Fruit fly (Drosophila melanogaster) whole organism, embryonic: ENCODE measurements around the gene mRpL51.

Source experiments
- CG10321 ChIP-seq: fragments of 200-800 bp; sonication (Bioruptor generic); IDR thresholded peaks from 2 replicates; pipeline ENCODE4 v1.3.6; 2022; ENCODE audit warnings: missing biosample characterization, missing genetic modification characterization
- CG10543 ChIP-seq: fragments of 200-800 bp; sonication (Bioruptor generic); optimal IDR thresholded peaks from 3 replicates; lab custom pipeline; 2017; ENCODE audit warnings: missing biosample characterization, mild to moderate bottlenecking, missing genetic modification characterization, moderate library complexity
- CG13123 ChIP-seq: fragments of 200-800 bp; sonication (Bioruptor generic); optimal IDR thresholded peaks from 2 replicates; lab custom pipeline; 2016; ENCODE audit warnings: missing biosample characterization, missing genetic modification characterization
- CG15269 ChIP-seq: fragments of 200-800 bp; sonication (Bioruptor generic); optimal IDR thresholded peaks from 2 replicates; lab custom pipeline; 2018; ENCODE audit warnings: missing biosample characterization, mild to moderate bottlenecking, missing genetic modification characterization, moderate library complexity
- CG18764 ChIP-seq: fragments of 200-800 bp; sonication (Bioruptor generic); optimal IDR thresholded peaks from 3 replicates; lab custom pipeline; 2016; ENCODE audit warnings: missing biosample characterization, missing genetic modification characterization
- CG3281 ChIP-seq: fragments of 200-800 bp; sonication (Bioruptor generic); optimal IDR thresholded peaks from 3 replicates; lab custom pipeline; 2017; ENCODE audit warnings: missing biosample characterization, mild to moderate bottlenecking, missing genetic modification characterization
- CG34224 ChIP-seq: fragments of 200-800 bp; sonication (Bioruptor generic); IDR thresholded peaks from 3 replicates; pipeline ENCODE4 v1.3.6; 2022; ENCODE audit warnings: missing biosample characterization, missing genetic modification characterization; ENCODE audit not compliant: partially characterized antibody
- CG4854 ChIP-seq: fragments of 200-800 bp; sonication (Bioruptor generic); optimal IDR thresholded peaks from 2 replicates; lab custom pipeline; 2016; ENCODE audit warnings: missing biosample characterization, missing genetic modification characterization, inconsistent platforms
- CG6654 ChIP-seq: fragments of 200-800 bp; sonication (Bioruptor generic); optimal IDR thresholded peaks from 2 replicates; lab custom pipeline; 2017; ENCODE audit warnings: missing biosample characterization, mild to moderate bottlenecking, missing genetic modification characterization
- CG6813 ChIP-seq: fragments of 200-800 bp; sonication (Bioruptor generic); optimal IDR thresholded peaks from 2 replicates; lab custom pipeline; 2017; ENCODE audit warnings: missing biosample characterization, missing genetic modification characterization, mild to moderate bottlenecking, moderate library complexity, missing genetic modification reagents
- CG6854 ChIP-seq: fragments of 200-800 bp; sonication (Bioruptor generic); optimal IDR thresholded peaks from 3 replicates; lab custom pipeline; 2017; ENCODE audit warnings: missing biosample characterization, mild to moderate bottlenecking, missing genetic modification characterization
- CG8944 ChIP-seq: fragments of 200-800 bp; sonication (Bioruptor generic); optimal IDR thresholded peaks from 3 replicates; lab custom pipeline; 2016; ENCODE audit warnings: missing biosample characterization, missing genetic modification characterization
- CG9797 ChIP-seq: fragments of 200-800 bp; sonication (Bioruptor generic); optimal IDR thresholded peaks from 3 replicates; lab custom pipeline; 2018; ENCODE audit warnings: missing biosample characterization, mild to moderate bottlenecking, missing genetic modification characterization
- Ets97D ChIP-seq: fragments of 200-800 bp; sonication (Bioruptor generic); optimal IDR thresholded peaks from 3 replicates; lab custom pipeline; 2016; ENCODE audit warnings: missing biosample characterization, missing genetic modification characterization
- Fer1 ChIP-seq: fragments of 200-800 bp; sonication (Bioruptor generic); optimal IDR thresholded peaks from 2 replicates; lab custom pipeline; 2017; ENCODE audit warnings: missing biosample characterization, mild to moderate bottlenecking, missing genetic modification characterization
- Gsc ChIP-seq: fragments of 200-800 bp; sonication (Bioruptor generic); IDR thresholded peaks from 2 replicates; pipeline ENCODE4 v1.3.6; 2022; ENCODE audit warnings: missing biosample characterization, missing genetic modification characterization
- Hmx ChIP-seq: fragments of 200-800 bp; sonication (Bioruptor generic); optimal IDR thresholded peaks from 2 replicates; lab custom pipeline; 2016; ENCODE audit warnings: missing biosample characterization, missing genetic modification characterization
- Hr51 ChIP-seq, 2 experiments: fragments of 200-800 bp; sonication (Bioruptor generic); optimal IDR thresholded peaks; 2 replicates in 1 of 2; 3 replicates in 1 of 2; lab custom pipeline; 2016 to 2018; ENCODE audit warnings: missing biosample characterization in 2 of 2, missing genetic modification characterization in 2 of 2, mild to moderate bottlenecking in 1 of 2, moderate library complexity in 1 of 2
- MTF-1 ChIP-seq: fragments of 200-800 bp; sonication (Bioruptor generic); optimal IDR thresholded peaks from 2 replicates; lab custom pipeline; 2018; ENCODE audit warnings: missing biosample characterization, mild to moderate bottlenecking, missing genetic modification characterization, borderline replicate concordance
- Myb ChIP-seq: fragments of 200-800 bp; sonication (Bioruptor generic); optimal IDR thresholded peaks from 2 replicates; lab custom pipeline; 2016; ENCODE audit warnings: missing biosample characterization, missing genetic modification characterization
- Nf-YA ChIP-seq: fragments of 200-800 bp; sonication (Bioruptor generic); IDR thresholded peaks from 2 replicates; pipeline ENCODE4 v1.3.6; 2022; ENCODE audit warnings: missing biosample characterization, missing genetic modification characterization
- NfI ChIP-seq: fragments of 200-800 bp; sonication (Bioruptor generic); optimal IDR thresholded peaks from 3 replicates; lab custom pipeline; 2018; ENCODE audit warnings: missing biosample characterization, mild to moderate bottlenecking, missing genetic modification characterization, moderate library complexity
- bcd ChIP-seq: fragments of 200-800 bp; sonication (Bioruptor generic); optimal IDR thresholded peaks from 2 replicates; lab custom pipeline; 2017; ENCODE audit warnings: missing biosample characterization, mild to moderate bottlenecking, missing genetic modification characterization
- chm ChIP-seq: fragments of 200-800 bp; sonication (Bioruptor generic); IDR thresholded peaks from 2 replicates; pipeline ENCODE4 v1.3.6; 2022; ENCODE audit warnings: missing biosample characterization, missing genetic modification characterization
- chn ChIP-seq: fragments of 200-800 bp; sonication (Bioruptor generic); optimal IDR thresholded peaks from 2 replicates; lab custom pipeline; 2016; ENCODE audit warnings: missing biosample characterization, missing genetic modification characterization
- corto ChIP-seq: fragments of 200-800 bp; sonication (Bioruptor generic); optimal IDR thresholded peaks from 2 replicates; lab custom pipeline; 2016; ENCODE audit warnings: missing biosample characterization, mild to moderate bottlenecking, missing genetic modification characterization, moderate library complexity
- croc ChIP-seq: fragments of 200-800 bp; sonication (Bioruptor generic); conservative IDR thresholded peaks from 3 replicates; pipeline ENCODE4 v1.3.6; 2022; ENCODE audit warnings: missing biosample characterization, missing genetic modification characterization
- crol ChIP-seq: fragments of 200-800 bp; sonication (Bioruptor generic); IDR thresholded peaks from 2 replicates; pipeline ENCODE4 v1.3.6; 2022; ENCODE audit warnings: missing biosample characterization, missing genetic modification characterization
- ems ChIP-seq: fragments of 200-800 bp; sonication (Bioruptor generic); optimal IDR thresholded peaks from 3 replicates; lab custom pipeline; 2016; ENCODE audit warnings: missing biosample characterization, missing genetic modification characterization
- ewg ChIP-seq: fragments of 200-800 bp; sonication (Bioruptor generic); optimal IDR thresholded peaks from 3 replicates; lab custom pipeline; 2017; ENCODE audit warnings: mild to moderate bottlenecking, missing biosample characterization, missing genetic modification reagents, missing genetic modification characterization
- fru ChIP-seq: fragments of >200 bp; optimal IDR thresholded peaks from 2 replicates; lab custom pipeline; 2017
- gt ChIP-seq: fragments of 200-800 bp; sonication (Bioruptor generic); IDR thresholded peaks from 2 replicates; pipeline ENCODE4 v1.3.6; 2022; ENCODE audit warnings: missing biosample characterization, missing genetic modification characterization
- insv ChIP-seq, 2 experiments: fragments of 200-800 bp; sonication (Bioruptor generic); optimal IDR thresholded peaks; 3 replicates each; lab custom pipeline; 2016 to 2018; ENCODE audit warnings: missing biosample characterization in 2 of 2, missing genetic modification characterization in 2 of 2
- jigr1 ChIP-seq: fragments of 200-800 bp; sonication (Bioruptor generic); IDR thresholded peaks from 3 replicates; pipeline ENCODE4 v1.3.6; 2022; ENCODE audit warnings: missing biosample characterization, missing genetic modification characterization
- jing ChIP-seq: fragments of 200-800 bp; sonication (Bioruptor generic); optimal IDR thresholded peaks from 2 replicates; lab custom pipeline; 2018; ENCODE audit warnings: missing biosample characterization, mild to moderate bottlenecking, missing genetic modification characterization
- jumu ChIP-seq: fragments of 200-800 bp; sonication (Bioruptor generic); optimal IDR thresholded peaks from 3 replicates; lab custom pipeline; 2016; ENCODE audit warnings: missing biosample characterization, missing genetic modification characterization
- klu ChIP-seq: fragments of 200-800 bp; sonication (Bioruptor generic); IDR thresholded peaks from 2 replicates; pipeline ENCODE4 v1.3.6; 2022; ENCODE audit warnings: missing biosample characterization, missing genetic modification characterization
- knrl ChIP-seq: fragments of 200-800 bp; sonication (Bioruptor generic); IDR thresholded peaks from 3 replicates; pipeline ENCODE4 v1.3.6; 2022; ENCODE audit warnings: missing biosample characterization, missing genetic modification characterization; ENCODE audit not compliant: partially characterized antibody
- lilli ChIP-seq: fragments of 200-800 bp; sonication (Bioruptor generic); optimal IDR thresholded peaks from 3 replicates; lab custom pipeline; 2016; ENCODE audit warnings: missing biosample characterization, missing genetic modification characterization
- lola ChIP-seq, 3 experiments: fragments of >200 bp in 2 of 3; fragments of 200-800 bp in 1 of 3; sonication (Bioruptor generic) in 1 of 3; optimal IDR thresholded peaks; 2 replicates each; lab custom pipeline; 2017 to 2019; ENCODE audit warnings: missing biosample characterization in 3 of 3, missing genetic modification characterization in 3 of 3, mild to moderate bottlenecking in 1 of 3, moderate library complexity in 1 of 3
- p53 ChIP-seq: fragments of 200-800 bp; sonication (Bioruptor generic); optimal IDR thresholded peaks from 2 replicates; lab custom pipeline; 2016; ENCODE audit warnings: missing biosample characterization, missing genetic modification characterization
- pfk ChIP-seq: fragments of 200-800 bp; sonication (Bioruptor generic); optimal IDR thresholded peaks from 2 replicates; lab custom pipeline; 2018; ENCODE audit warnings: missing biosample characterization, mild to moderate bottlenecking, missing genetic modification characterization, moderate library complexity
- row ChIP-seq: fragments of 200-800 bp; sonication (Bioruptor generic); IDR thresholded peaks from 3 replicates; pipeline ENCODE4 v1.3.6; 2022; ENCODE audit warnings: missing biosample characterization, missing genetic modification characterization
- sob ChIP-seq: fragments of 200-800 bp; sonication (Bioruptor generic); IDR thresholded peaks from 2 replicates; pipeline ENCODE4 v1.3.6; 2022; ENCODE audit warnings: missing biosample characterization, missing genetic modification characterization
- stc ChIP-seq: fragments of 200-800 bp; sonication (Bioruptor generic); IDR thresholded peaks from 2 replicates; pipeline ENCODE4 v1.3.6; 2022; ENCODE audit warnings: missing biosample characterization, missing genetic modification characterization
- tap ChIP-seq: fragments of 200-800 bp; optimal IDR thresholded peaks from 3 replicates; lab custom pipeline; 2019; ENCODE audit warnings: missing biosample characterization, mild to moderate bottlenecking, missing genetic modification characterization, moderate library complexity
- tio ChIP-seq: fragments of 200-800 bp; sonication (Bioruptor generic); optimal IDR thresholded peaks from 2 replicates; lab custom pipeline; 2017; ENCODE audit warnings: missing biosample characterization, missing genetic modification characterization, inconsistent platforms
- unpg ChIP-seq: fragments of 200-800 bp; sonication (Bioruptor generic); optimal IDR thresholded peaks from 3 replicates; lab custom pipeline; 2018; ENCODE audit warnings: missing biosample characterization, mild to moderate bottlenecking, missing genetic modification characterization, moderate library complexity
- zen ChIP-seq: fragments of 200-800 bp; sonication (Bioruptor generic); optimal IDR thresholded peaks from 3 replicates; lab custom pipeline; 2018; ENCODE audit warnings: missing biosample characterization, mild to moderate bottlenecking, missing genetic modification characterization, moderate library complexity
- zfh1 ChIP-seq: fragments of 200-800 bp; sonication (Bioruptor generic); IDR thresholded peaks from 3 replicates; pipeline ENCODE4 v1.3.6; 2022; ENCODE audit warnings: missing biosample characterization, missing genetic modification characterization
- zfh2 ChIP-seq: fragments of 200-800 bp; sonication (Bioruptor generic); optimal IDR thresholded peaks from 2 replicates; lab custom pipeline; 2016; ENCODE audit warnings: missing biosample characterization, missing genetic modification characterization

The mRpL51 gene

dm6 chr2L:8514748-8515147, 2.4 kb downstream of the mRpL51 start, which contains the start of the genes CG13097 and PIG-U (continued):
- TF ChIP-seq fru (lab: Kevin White, UChicago) = no peak
- TF ChIP-seq ems = peak; percentile 88
- TF ChIP-seq insv (GFP tag; optimal IDR thresholded peaks at IDR 0.05; lab: Kevin White, UChicago) = peak in 1 of 2 experiments; percentile 13
- no peak for TF ChIP-seq unpg (GFP tag; lab: Kevin White, UChicago)
- peak; percentile 95 for TF ChIP-seq lilli
- TF ChIP-seq sob (GFP tag; lab: Robert Waterston, UW) = peak; percentile 94
- peak; percentile 81 for TF ChIP-seq CG4854 (GFP tag; lab: Kevin White, UChicago)
- TF ChIP-seq klu (GFP tag; lab: Robert Waterston, UW) = peak; percentile 67; the same call in 1 of the 2 replicates
- TF ChIP-seq zen (tag; lab: Kevin White, UChicago) = peak; percentile 78
- TF ChIP-seq Nf-YA = peak; percentile 68; the same call in 1 of the 2 replicates
- TF ChIP-seq gt (GFP tag; lab: Robert Waterston, UW) = no peak
- no peak for TF ChIP-seq crol (GFP tag; lab: Robert Waterston, UW)
- peak; percentile 68 for TF ChIP-seq tap (tag; lab: Kevin White, UChicago)
- no peak for TF ChIP-seq CG6854 (GFP tag; lab: Kevin White, UChicago)
- peak; percentile 78 for TF ChIP-seq Ets97D (GFP tag; lab: Kevin White, UChicago)
- peak; percentile 84 for TF ChIP-seq zfh1 (GFP tag; lab: Robert Waterston, UW)
- no peak for TF ChIP-seq tio (GFP tag; lab: Kevin White, UChicago)
- peak; percentile 97 for TF ChIP-seq CG34224 (GFP tag; lab: Robert Waterston, UW)
- peak; percentile 43 for TF ChIP-seq CG9797 (GFP tag; lab: Kevin White, UChicago)
- no peak for TF ChIP-seq CG15269 (tag; lab: Kevin White, UChicago)
- peak; percentile 70 for TF ChIP-seq NfI (GFP tag; lab: Kevin White, UChicago)
- peak; percentile 85 for TF ChIP-seq zfh2 (GFP tag; lab: Kevin White, UChicago)
- peak; percentile 22 for TF ChIP-seq jumu
- TF ChIP-seq corto (GFP tag; lab: Kevin White, UChicago) = peak; percentile 85
- peak; percentile 6 for TF ChIP-seq p53
- TF ChIP-seq knrl (GFP tag; lab: Robert Waterston, UW) = peak; percentile 95
- no peak for TF ChIP-seq Gsc (GFP tag; lab: Robert Waterston, UW)
- peak; percentile 88 for TF ChIP-seq chn
- peak; percentile 31 for TF ChIP-seq CG6654 (GFP tag; lab: Kevin White, UChicago)
- TF ChIP-seq chm (GFP tag; lab: Robert Waterston, UW) = peak; percentile 74
- TF ChIP-seq Myb = peak; percentile 68
- TF ChIP-seq jing (GFP tag; lab: Kevin White, UChicago) = no peak
- TF ChIP-seq CG10543 = peak; percentile 70
- TF ChIP-seq CG13123 = peak; percentile 63
- TF ChIP-seq jigr1 = no peak
- peak; percentile 8 for TF ChIP-seq pfk (GFP tag; lab: Kevin White, UChicago)
- peak; percentile 70 for TF ChIP-seq croc (GFP tag; lab: Robert Waterston, UW)
- peak; percentile 57 for TF ChIP-seq CG6813 (GFP tag; lab: Kevin White, UChicago)
- TF ChIP-seq ewg (GFP tag; lab: Kevin White, UChicago) = peak; percentile 34
- peak; percentile 77 for TF ChIP-seq CG3281 (GFP tag; lab: Kevin White, UChicago)
- no peak for TF ChIP-seq MTF-1
- TF ChIP-seq Fer1 = peak; percentile 84
- peak; percentile 96 for TF ChIP-seq row (GFP tag; lab: Robert Waterston, UW)
- TF ChIP-seq lola (GFP tag; optimal IDR thresholded peaks at IDR 0.05; lab: Kevin White, UChicago) = peak in 1 of 3 experiments; percentile 79
- TF ChIP-seq Hr51 (GFP tag; optimal IDR thresholded peaks at IDR 0.05; lab: Kevin White, UChicago) = peak; percentile 66 to 76
- TF ChIP-seq CG10321 (GFP tag; lab: Robert Waterston, UW) = peak; percentile 40; the same call in 1 of the 2 replicates
- TF ChIP-seq Hmx (GFP tag; lab: Kevin White, UChicago) = peak; percentile 35
- TF ChIP-seq stc = peak; percentile 55
- no peak for TF ChIP-seq bcd (GFP tag; lab: Kevin White, UChicago)
- TF ChIP-seq CG8944 (GFP tag; lab: Kevin White, UChicago) = peak; percentile 75
- TF ChIP-seq CG18764 (GFP tag; lab: Kevin White, UChicago) = peak; percentile 76
